Worm (Caenorhabditis elegans) whole organism, L3 larva: ENCODE results near the gene rde-8.

Experiments used
- R02D3.7 ChIP-seq: fragments of 150-350 bp; optimal IDR thresholded peaks from 2 replicates; lab custom pipeline; 2014; ENCODE audit warnings: missing biosample characterization, missing genetic modification characterization
- ZK546.5 ChIP-seq: sonication (generic microtip); optimal IDR thresholded peaks from 2 replicates; lab custom pipeline; 2017; ENCODE audit warnings: missing biosample characterization, missing genetic modification characterization
- ama-1 ChIP-seq: fragments of 150-350 bp; optimal IDR thresholded peaks from 2 replicates; lab custom pipeline; 2018
- ceh-16 ChIP-seq: sonication (generic microtip); optimal IDR thresholded peaks from 2 replicates; lab custom pipeline; 2017; ENCODE audit warnings: missing biosample characterization, missing genetic modification characterization
- ceh-28 ChIP-seq: fragments of 150-350 bp; optimal IDR thresholded peaks from 2 replicates; lab custom pipeline; 2014; ENCODE audit warnings: missing biosample characterization, missing genetic modification reagents, missing genetic modification characterization
- ceh-9 ChIP-seq: sonication (generic microtip); optimal IDR thresholded peaks from 2 replicates; lab custom pipeline; 2018; ENCODE audit warnings: missing biosample characterization, missing genetic modification characterization
- daf-12 ChIP-seq: fragments of 150-350 bp; optimal IDR thresholded peaks from 2 replicates; lab custom pipeline; 2014; ENCODE audit warnings: missing biosample characterization, missing genetic modification reagents, missing genetic modification characterization
- egl-27 ChIP-seq: sonication (generic microtip); optimal IDR thresholded peaks from 4 replicates; lab custom pipeline; 2017; ENCODE audit warnings: missing biosample characterization, missing genetic modification reagents, missing genetic modification characterization
- egl-5 ChIP-seq: fragments of 150-350 bp; optimal IDR thresholded peaks from 2 replicates; lab custom pipeline; 2017; ENCODE audit warnings: missing biosample characterization, missing genetic modification reagents, missing genetic modification characterization, inconsistent platforms
- elt-2 ChIP-seq: sonication (generic microtip); optimal IDR thresholded peaks from 2 replicates; lab custom pipeline; 2016; ENCODE audit warnings: missing genetic modification reagents, mild to moderate bottlenecking, missing genetic modification characterization, missing compliant biosample characterization
- elt-3 ChIP-seq, 3 experiments: fragments of 150-350 bp in 1 of 3; sonication (generic microtip) in 2 of 3; optimal IDR thresholded peaks; 2 replicates in 2 of 3; 4 replicates in 1 of 3; lab custom pipeline; 2014 to 2017; ENCODE audit warnings: missing biosample characterization in 3 of 3, missing genetic modification characterization in 3 of 3
- eor-1 ChIP-seq, 2 experiments: fragments of 150-350 bp; optimal IDR thresholded peaks; 2 replicates each; lab custom pipeline; 2014 to 2018; ENCODE audit warnings: missing biosample characterization in 2 of 2, missing genetic modification characterization in 2 of 2
- fkh-10 ChIP-seq: sonication (generic microtip); optimal IDR thresholded peaks from 2 replicates; lab custom pipeline; 2017; ENCODE audit warnings: missing biosample characterization, missing genetic modification reagents, missing genetic modification characterization
- fos-1 ChIP-seq: fragments of 150-350 bp; optimal IDR thresholded peaks from 2 replicates; lab custom pipeline; 2014; ENCODE audit warnings: missing biosample characterization, missing genetic modification characterization
- hmg-11 ChIP-seq: sonication (generic microtip); optimal IDR thresholded peaks from 2 replicates; lab custom pipeline; 2016; ENCODE audit warnings: missing genetic modification characterization, missing compliant biosample characterization
- jun-1 ChIP-seq: fragments of 150-350 bp; optimal IDR thresholded peaks from 2 replicates; lab custom pipeline; 2014; ENCODE audit warnings: missing biosample characterization, missing genetic modification reagents, missing genetic modification characterization
- lin-39 ChIP-seq: fragments of 150-350 bp; optimal IDR thresholded peaks from 2 replicates; lab custom pipeline; 2018; ENCODE audit warnings: missing biosample characterization, missing genetic modification reagents, missing genetic modification characterization
- lsy-12 ChIP-seq: sonication (generic microtip); optimal IDR thresholded peaks from 2 replicates; lab custom pipeline; 2016; ENCODE audit warnings: mild to moderate bottlenecking, missing genetic modification characterization, missing compliant biosample characterization
- mml-1 ChIP-seq: fragments of 150-350 bp; sonication (generic microtip); optimal IDR thresholded peaks from 3 replicates; lab custom pipeline; 2014; ENCODE audit warnings: missing biosample characterization, missing genetic modification characterization
- nfya-1 ChIP-seq: sonication (generic microtip); optimal IDR thresholded peaks from 2 replicates; lab custom pipeline; 2017; ENCODE audit warnings: missing genetic modification characterization, mild to moderate bottlenecking, missing compliant biosample characterization, antibody characterized with exemption, moderate library complexity; ENCODE audit not compliant: insufficient read depth
- nhr-12 ChIP-seq: fragments of 150-350 bp; optimal IDR thresholded peaks from 2 replicates; lab custom pipeline; 2014; ENCODE audit warnings: missing biosample characterization, missing genetic modification characterization
- nhr-23 ChIP-seq: fragments of 150-350 bp; optimal IDR thresholded peaks from 2 replicates; lab custom pipeline; 2014; ENCODE audit warnings: missing biosample characterization, missing genetic modification reagents, missing genetic modification characterization
- nhr-28 ChIP-seq: fragments of 150-350 bp; optimal IDR thresholded peaks from 2 replicates; lab custom pipeline; 2014; ENCODE audit warnings: missing biosample characterization, missing genetic modification characterization
- nhr-43 ChIP-seq: sonication (generic microtip); optimal IDR thresholded peaks from 2 replicates; lab custom pipeline; 2016; ENCODE audit warnings: mild to moderate bottlenecking, missing genetic modification characterization, missing compliant biosample characterization; ENCODE audit not compliant: poor library complexity, severe bottlenecking
- nhr-67 ChIP-seq: fragments of 150-350 bp; optimal IDR thresholded peaks from 2 replicates; lab custom pipeline; 2014; ENCODE audit warnings: missing biosample characterization, missing genetic modification characterization
- nhr-76 ChIP-seq: fragments of 150-350 bp; sonication (generic microtip); optimal IDR thresholded peaks from 5 replicates; lab custom pipeline; 2014; ENCODE audit warnings: missing biosample characterization, missing genetic modification characterization
- pqm-1 ChIP-seq: fragments of 150-350 bp; optimal IDR thresholded peaks from 2 replicates; lab custom pipeline; 2017; ENCODE audit warnings: missing biosample characterization, missing genetic modification characterization, inconsistent platforms
- snpc-4 ChIP-seq: fragments of 150-350 bp; optimal IDR thresholded peaks from 2 replicates; lab custom pipeline; 2014; ENCODE audit warnings: missing biosample characterization, missing genetic modification characterization
- tbx-2 ChIP-seq: sonication (generic microtip); optimal IDR thresholded peaks from 2 replicates; lab custom pipeline; 2016; ENCODE audit warnings: mild to moderate bottlenecking, missing genetic modification characterization, missing compliant biosample characterization
- unc-39 ChIP-seq: sonication (generic microtip); optimal IDR thresholded peaks from 4 replicates; lab custom pipeline; 2017; ENCODE audit warnings: missing biosample characterization, missing genetic modification characterization
- unc-62 ChIP-seq: fragments of 150-350 bp; sonication (generic microtip); optimal IDR thresholded peaks from 4 replicates; lab custom pipeline; 2014; ENCODE audit warnings: missing biosample characterization, missing genetic modification reagents, missing genetic modification characterization
- zag-1 ChIP-seq: fragments of 150-350 bp; optimal IDR thresholded peaks from 2 replicates; lab custom pipeline; 2014; ENCODE audit warnings: missing biosample characterization, missing genetic modification characterization
- ztf-4 ChIP-seq: fragments of 150-350 bp; optimal IDR thresholded peaks from 2 replicates; lab custom pipeline; 2014; ENCODE audit warnings: missing biosample characterization, missing genetic modification characterization

The rde-8 gene

ce11 chrIV:7067446-7067845, 35.6 kb downstream of the rde-8 start:
- TF ChIP-seq nhr-28 (tag; lab: Kevin White, UChicago), result no peak
- TF ChIP-seq unc-39 (tag; lab: Kevin White, UChicago), result no peak
- TF ChIP-seq pqm-1 (tag; lab: Kevin White, UChicago), result no peak
- no peak for TF ChIP-seq nhr-12 (tag; lab: Kevin White, UChicago)
- TF ChIP-seq ceh-9 (tag; lab: Kevin White, UChicago), result no peak
- no peak for TF ChIP-seq elt-2 (tag; lab: Kevin White, UChicago)
- no peak for TF ChIP-seq ceh-28 (tag; lab: Kevin White, UChicago)
- TF ChIP-seq, all 47 proteins: peak for 0

ce11 chrIV:7065022-7065421, 38.0 kb downstream of the rde-8 start, which contains the start of gene Y43B11AL.1:
Gene Y43B11AL.1, plus strand, starts transcription at chrIV:7065322.
- TF ChIP-seq lsy-12 (tag; lab: Kevin White, UChicago) (no peak), nfya-1 (no peak), ceh-9 (tag; lab: Kevin White, UChicago) (no peak), ceh-28 (tag; lab: Kevin White, UChicago) (no peak), nhr-76 (no peak), ZK546.5 (tag; lab: Kevin White, UChicago) (no peak), nhr-67 (no peak), ama-1 (lab: Kevin White, UChicago) (no peak), unc-39 (tag; lab: Kevin White, UChicago) (no peak), elt-3 (tag; optimal IDR thresholded peaks at IDR 0.05; lab: Kevin White, UChicago) (no peak), ceh-16 (tag; lab: Kevin White, UChicago) (no peak), snpc-4 (tag; lab: Kevin White, UChicago) (no peak)
- TF ChIP-seq, all 47 proteins: peak for 0

ce11 chrIV:7062697-7063096, 40.4 kb downstream of the rde-8 start:
- TF ChIP-seq elt-3 (tag; optimal IDR thresholded peaks at IDR 0.05; lab: Kevin White, UChicago) (no peak), tbx-2 (tag; lab: Kevin White, UChicago) (no peak), nhr-43 (tag; lab: Kevin White, UChicago) (no peak), egl-27 (tag; lab: Kevin White, UChicago) (no peak), mml-1 (tag; lab: Kevin White, UChicago) (no peak), egl-5 (no peak), R02D3.7 (tag; lab: Kevin White, UChicago) (no peak), ceh-9 (tag; lab: Kevin White, UChicago) (no peak), jun-1 (no peak), zag-1 (tag; lab: Kevin White, UChicago) (no peak), ztf-4 (no peak), lin-39 (tag; lab: Kevin White, UChicago) (no peak), ZK546.5 (tag; lab: Kevin White, UChicago) (no peak), fos-1 (tag; lab: Kevin White, UChicago) (no peak), nhr-76 (no peak)
- TF ChIP-seq, all 47 proteins: peak for 0

ce11 chrIV:7057677-7058076, 45.4 kb downstream of the rde-8 start, which contains the start of gene srx-50:
Gene srx-50, plus strand, starts transcription at chrIV:7057977.
- TF ChIP-seq elt-3 (tag; optimal IDR thresholded peaks at IDR 0.05; lab: Kevin White, UChicago) (no peak), fkh-10 (GFP tag; lab: Kevin White, UChicago) (peak; percentile 18), ceh-16 (tag; lab: Kevin White, UChicago) (no peak)

- TF ChIP-seq daf-12 (tag; lab: Kevin White, UChicago) (no peak), eor-1 (tag; optimal IDR thresholded peaks at IDR 0.05; lab: Kevin White, UChicago) (no peak), ama-1 (lab: Kevin White, UChicago) (peak; percentile 76), unc-62 (GFP tag; lab: Kevin White, UChicago) (no peak), fos-1 (tag; lab: Kevin White, UChicago) (no peak), nhr-23 (no peak), hmg-11 (no peak)
Measured at ce11 chrIV:7052135-7052534, 50.9 kb downstream of the rde-8 start.
